Worm (Caenorhabditis elegans) whole organism, midembryonic: Measurements from ENCODE around the gene gst-10.

Experiments
- flt-1 ChIP-seq: fragments of 200-800 bp; sonication (Bioruptor generic); IDR thresholded peaks from 2 replicates; pipeline ENCODE4 v1.3.6; 2022; ENCODE audit warnings: missing genetic modification characterization, missing compliant biosample characterization
- ztf-29 ChIP-seq: fragments of 200-800 bp; sonication (Bioruptor generic); IDR thresholded peaks from 2 replicates; pipeline ENCODE4 v1.3.6; 2022; ENCODE audit warnings: missing genetic modification reagents, missing genetic modification characterization, missing compliant biosample characterization

- TF ChIP-seq ztf-29 (GFP tag; lab: Robert Waterston, UW) (no peak), flt-1 (GFP tag; lab: Robert Waterston, UW) (no peak)
Measured at ce11 chrV:2573108-2573507, 11.6 kb downstream of the gst-10 start, which contains the start of gene srj-20.
